Worm (Caenorhabditis elegans) whole organism, L2 larva: ENCODE data around the gene str-125.

Experiments used
- C34F6.9 ChIP-seq: fragments of 150-350 bp; optimal IDR thresholded peaks from 2 replicates; lab custom pipeline; 2014; ENCODE audit warnings: missing biosample characterization, missing genetic modification characterization
- F13H6.1 ChIP-seq: sonication (generic microtip); optimal IDR thresholded peaks from 2 replicates; lab custom pipeline; 2016; ENCODE audit warnings: missing genetic modification characterization, missing compliant biosample characterization
- R02D3.7 ChIP-seq: fragments of 150-350 bp; optimal IDR thresholded peaks from 2 replicates; lab custom pipeline; 2014; ENCODE audit warnings: missing biosample characterization, missing genetic modification characterization
- Y55F3AM.14 ChIP-seq: fragments of 200-800 bp; sonication (Bioruptor generic); optimal IDR thresholded peaks from 2 replicates; lab custom pipeline; 2018; ENCODE audit warnings: mild to moderate bottlenecking, missing genetic modification characterization, missing compliant biosample characterization
- aly-2 ChIP-seq: fragments of 150-350 bp; optimal IDR thresholded peaks from 2 replicates; lab custom pipeline; 2014; ENCODE audit warnings: missing biosample characterization, missing genetic modification characterization
- blmp-1 ChIP-seq: sonication (generic microtip); optimal IDR thresholded peaks from 2 replicates; lab custom pipeline; 2017; ENCODE audit warnings: missing genetic modification characterization, mild to moderate bottlenecking, missing compliant biosample characterization, antibody characterized with exemption, moderate library complexity; ENCODE audit not compliant: insufficient read depth
- ceh-16 ChIP-seq: fragments of 150-350 bp; optimal IDR thresholded peaks from 2 replicates; lab custom pipeline; 2014; ENCODE audit warnings: missing biosample characterization, missing genetic modification characterization
- ceh-82 ChIP-seq: fragments of 150-350 bp; optimal IDR thresholded peaks from 2 replicates; lab custom pipeline; 2014; ENCODE audit warnings: missing biosample characterization, missing genetic modification characterization
- crh-2 ChIP-seq: sonication (generic microtip); optimal IDR thresholded peaks from 2 replicates; lab custom pipeline; 2017; ENCODE audit warnings: missing biosample characterization, missing genetic modification characterization
- elt-1 ChIP-seq: fragments of 150-350 bp; optimal IDR thresholded peaks from 2 replicates; lab custom pipeline; 2014; ENCODE audit warnings: missing biosample characterization, missing genetic modification characterization
- elt-3 ChIP-seq: sonication (generic microtip); optimal IDR thresholded peaks from 2 replicates; lab custom pipeline; 2017; ENCODE audit warnings: missing biosample characterization, missing genetic modification characterization
- fos-1 ChIP-seq: fragments of 150-350 bp; optimal IDR thresholded peaks from 2 replicates; lab custom pipeline; 2014; ENCODE audit warnings: missing biosample characterization, missing genetic modification characterization
- lin-11 ChIP-seq: fragments of 150-350 bp; sonication (generic microtip); optimal IDR thresholded peaks from 2 replicates; lab custom pipeline; 2014; ENCODE audit warnings: missing biosample characterization, missing genetic modification characterization, inconsistent platforms, mixed read lengths
- lin-13 ChIP-seq: fragments of 150-350 bp; optimal IDR thresholded peaks from 2 replicates; lab custom pipeline; 2014; ENCODE audit warnings: missing biosample characterization, missing genetic modification reagents, missing genetic modification characterization
- lsy-2 ChIP-seq, 2 experiments: fragments of 150-350 bp in 1 of 2; sonication (generic microtip) in 1 of 2; optimal IDR thresholded peaks; 2 replicates each; lab custom pipeline; 2014 to 2017; ENCODE audit warnings: missing biosample characterization in 2 of 2, missing genetic modification characterization in 2 of 2
- mab-5 ChIP-seq: fragments of 150-350 bp; optimal IDR thresholded peaks from 2 replicates; lab custom pipeline; 2014; ENCODE audit warnings: missing biosample characterization, missing genetic modification characterization
- mbf-1 ChIP-seq: sonication (generic microtip); optimal IDR thresholded peaks from 2 replicates; lab custom pipeline; 2017; ENCODE audit warnings: missing biosample characterization, missing genetic modification characterization
- mdl-1 ChIP-seq, 2 experiments: fragments of 150-350 bp in 1 of 2; sonication (generic microtip) in 1 of 2; optimal IDR thresholded peaks; 2 replicates each; lab custom pipeline; 2017; ENCODE audit warnings: missing biosample characterization in 2 of 2, missing genetic modification characterization in 2 of 2
- nhr-12 ChIP-seq: fragments of 150-350 bp; optimal IDR thresholded peaks from 2 replicates; lab custom pipeline; 2014; ENCODE audit warnings: missing biosample characterization, missing genetic modification characterization
- nhr-129 ChIP-seq: fragments of 150-350 bp; optimal IDR thresholded peaks from 2 replicates; lab custom pipeline; 2014; ENCODE audit warnings: missing biosample characterization, missing genetic modification characterization
- nhr-21 ChIP-seq: fragments of 150-350 bp; optimal IDR thresholded peaks from 2 replicates; lab custom pipeline; 2014; ENCODE audit warnings: missing biosample characterization, missing genetic modification characterization
- nhr-23 ChIP-seq: fragments of 150-350 bp; optimal IDR thresholded peaks from 2 replicates; lab custom pipeline; 2014; ENCODE audit warnings: missing biosample characterization, missing genetic modification reagents, missing genetic modification characterization
- nhr-237 ChIP-seq: fragments of 150-350 bp; optimal IDR thresholded peaks from 2 replicates; lab custom pipeline; 2014; ENCODE audit warnings: missing biosample characterization, missing genetic modification characterization
- nhr-25 ChIP-seq: fragments of 150-350 bp; sonication (generic microtip); optimal IDR thresholded peaks from 3 replicates; lab custom pipeline; 2014; ENCODE audit warnings: missing biosample characterization, missing genetic modification characterization
- peb-1 ChIP-seq: fragments of 150-350 bp; optimal IDR thresholded peaks from 2 replicates; lab custom pipeline; 2014; ENCODE audit warnings: missing biosample characterization, missing genetic modification characterization
- skn-1 ChIP-seq: sonication (generic microtip); optimal IDR thresholded peaks from 2 replicates; lab custom pipeline; 2017; ENCODE audit warnings: missing biosample characterization, missing genetic modification characterization
- sma-3 ChIP-seq: sonication (generic microtip); optimal IDR thresholded peaks from 2 replicates; lab custom pipeline; 2016; ENCODE audit warnings: missing genetic modification reagents, missing genetic modification characterization, missing compliant biosample characterization
- sma-9 ChIP-seq, 2 experiments: fragments of 150-350 bp in 1 of 2; sonication (generic microtip) in 1 of 2; optimal IDR thresholded peaks; 2 replicates each; lab custom pipeline; 2014 to 2016; ENCODE audit warnings: missing genetic modification characterization in 2 of 2, mild to moderate bottlenecking in 1 of 2, missing biosample characterization in 1 of 2, missing compliant biosample characterization in 1 of 2, missing genetic modification reagents in 1 of 2, moderate library complexity in 1 of 2
- snpc-4 ChIP-seq: fragments of 150-350 bp; optimal IDR thresholded peaks from 2 replicates; lab custom pipeline; 2014; ENCODE audit warnings: missing biosample characterization, missing genetic modification characterization
- unc-55 ChIP-seq: fragments of 150-350 bp; sonication (generic microtip); optimal IDR thresholded peaks from 3 replicates; lab custom pipeline; 2014; ENCODE audit warnings: missing biosample characterization, missing genetic modification reagents, missing genetic modification characterization
- zag-1 ChIP-seq: fragments of 150-350 bp; optimal IDR thresholded peaks from 2 replicates; lab custom pipeline; 2014; ENCODE audit warnings: missing biosample characterization, missing genetic modification characterization
- ztf-11 ChIP-seq: sonication (generic microtip); optimal IDR thresholded peaks from 2 replicates; lab custom pipeline; 2017; ENCODE audit warnings: missing biosample characterization, missing genetic modification characterization
- ztf-4 ChIP-seq: fragments of 150-350 bp; optimal IDR thresholded peaks from 2 replicates; lab custom pipeline; 2014; ENCODE audit warnings: missing biosample characterization, missing genetic modification characterization

str-125 gene

DNA sequence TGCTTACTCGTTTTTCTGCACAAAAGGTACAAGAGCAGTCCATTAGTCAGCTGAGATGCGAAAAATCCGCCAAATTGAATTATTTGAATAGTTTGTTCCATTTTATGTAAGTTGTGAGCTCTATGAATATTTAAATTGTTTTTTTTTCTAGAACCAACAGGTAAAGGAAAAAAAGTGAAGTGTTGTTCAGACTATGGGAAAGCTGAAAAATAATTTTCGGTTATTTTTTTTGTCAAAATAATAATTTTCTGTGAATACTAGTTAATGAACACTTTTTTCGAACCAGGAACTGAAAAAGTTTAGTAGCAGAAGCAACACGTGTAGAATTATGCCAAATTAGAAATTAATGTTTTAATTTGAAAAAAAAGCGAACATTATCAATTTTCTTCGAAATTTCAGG lies at the start of gene str-125:
str-125 (minus strand) TSS at position 101 of the 400 bp plus-strand sequence.
- no peak for TF ChIP-seq blmp-1
- no peak for TF ChIP-seq C34F6.9
- no peak for TF ChIP-seq elt-3
- TF ChIP-seq ztf-4 (tag; lab: Kevin White, UChicago), result no peak
- TF ChIP-seq lin-11 (tag; lab: Kevin White, UChicago), result no peak
- no peak for TF ChIP-seq ceh-82
- TF ChIP-seq skn-1 (tag; lab: Kevin White, UChicago), result no peak
- TF ChIP-seq lsy-2 (tag; optimal IDR thresholded peaks at IDR 0.05; lab: Kevin White, UChicago), result no peak
- TF ChIP-seq nhr-21 (tag; lab: Kevin White, UChicago), result no peak

DNA sequence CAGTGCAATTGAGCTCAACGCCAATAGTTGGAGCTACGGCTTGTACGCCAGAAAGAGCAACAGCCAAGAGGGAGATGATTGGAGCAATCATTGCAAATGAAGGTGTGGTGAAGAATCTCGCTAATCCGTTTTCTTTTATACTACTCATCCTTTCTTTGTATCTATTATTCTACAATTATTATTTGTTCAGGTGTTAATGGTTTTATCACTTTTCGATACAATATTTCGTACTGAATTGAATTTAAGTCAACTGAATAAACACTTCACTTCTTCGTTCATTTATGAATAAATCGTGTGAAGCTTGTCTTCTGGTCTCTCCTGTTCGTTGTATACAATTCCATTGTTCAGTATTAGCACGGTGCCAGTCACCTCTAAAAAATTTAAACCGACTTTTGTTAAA lies 32.5 kb upstream of the str-125 start, which contains the start of gene ZK218.11:
ZK218.11 (minus strand) TSS at position 101 of the 400 bp plus-strand sequence.
- TF ChIP-seq skn-1 (tag; lab: Kevin White, UChicago), result no peak
- TF ChIP-seq nhr-129 (tag; lab: Kevin White, UChicago), result no peak
- TF ChIP-seq blmp-1, result no peak
- TF ChIP-seq lin-11 (tag; lab: Kevin White, UChicago), result no peak
- TF ChIP-seq mab-5, result no peak
- no peak for TF ChIP-seq sma-9 (GFP tag; optimal IDR thresholded peaks at IDR 0.05; lab: Kevin White, UChicago)
- no peak for TF ChIP-seq sma-9 (tag; optimal IDR thresholded peaks at IDR 0.05; lab: Kevin White, UChicago)
- TF ChIP-seq lin-13 (GFP tag; lab: Kevin White, UChicago), result no peak
- TF ChIP-seq sma-3 (GFP tag; lab: Kevin White, UChicago), result no peak
- TF ChIP-seq ztf-11, result no peak
- TF ChIP-seq elt-3, result no peak
- TF ChIP-seq mdl-1 (tag; optimal IDR thresholded peaks at IDR 0.05; lab: Kevin White, UChicago), result no peak
- TF ChIP-seq elt-1 (tag; lab: Kevin White, UChicago), result no peak
- no peak for TF ChIP-seq crh-2 (tag; lab: Kevin White, UChicago)
- TF ChIP-seq nhr-12 (tag; lab: Kevin White, UChicago), result no peak
- no peak for TF ChIP-seq fos-1 (tag; lab: Kevin White, UChicago)
- TF ChIP-seq aly-2 (tag; lab: Kevin White, UChicago), result no peak
- no peak for TF ChIP-seq ceh-16 (tag; lab: Kevin White, UChicago)
- no peak for TF ChIP-seq nhr-25
- TF ChIP-seq zag-1 (tag; lab: Kevin White, UChicago), result no peak

DNA sequence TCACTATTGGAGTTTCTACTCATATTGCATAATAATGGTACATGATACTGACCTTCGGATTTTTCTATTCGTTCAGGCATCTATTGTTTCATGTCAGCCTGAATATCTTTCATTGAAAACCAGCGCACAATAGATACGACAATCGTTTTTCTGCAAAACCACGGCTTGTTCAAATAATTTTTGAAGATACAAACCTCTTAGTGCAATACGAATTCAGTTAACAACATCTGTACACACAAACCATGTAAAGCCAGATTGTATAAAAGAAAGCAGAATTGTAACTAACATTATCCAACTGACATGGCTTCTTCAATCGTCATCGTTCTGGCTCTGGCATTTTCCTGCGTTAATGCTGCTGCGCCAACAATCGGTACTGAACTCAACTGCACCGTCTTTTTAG lies 29.7 kb upstream of the str-125 start, which contains the start of gene ZK218.7:
ZK218.7 (plus strand) TSS at position 301 of the 400 bp plus-strand sequence.
- no peak for TF ChIP-seq nhr-237 (tag; lab: Kevin White, UChicago)
- TF ChIP-seq aly-2 (tag; lab: Kevin White, UChicago), result no peak
- no peak for TF ChIP-seq ztf-4 (tag; lab: Kevin White, UChicago)
- TF ChIP-seq snpc-4 (tag; lab: Kevin White, UChicago), result no peak
- TF ChIP-seq mdl-1 (tag; optimal IDR thresholded peaks at IDR 0.05; lab: Kevin White, UChicago), result no peak
- TF ChIP-seq ceh-16 (tag; lab: Kevin White, UChicago), result no peak
- no peak for TF ChIP-seq R02D3.7 (tag; lab: Kevin White, UChicago)
- TF ChIP-seq nhr-21 (tag; lab: Kevin White, UChicago), result no peak
- TF ChIP-seq nhr-12 (tag; lab: Kevin White, UChicago), result no peak
- TF ChIP-seq unc-55 (GFP tag; lab: Kevin White, UChicago), result no peak
- no peak for TF ChIP-seq lsy-2 (tag; optimal IDR thresholded peaks at IDR 0.05; lab: Kevin White, UChicago)
- no peak for TF ChIP-seq F13H6.1 (tag; lab: Kevin White, UChicago)
- no peak for TF ChIP-seq mbf-1 (tag; lab: Kevin White, UChicago)
- no peak for TF ChIP-seq nhr-23 (tag; lab: Kevin White, UChicago)
- no peak for TF ChIP-seq Y55F3AM.14
- TF ChIP-seq, all 48 proteins: peak for 0

DNA sequence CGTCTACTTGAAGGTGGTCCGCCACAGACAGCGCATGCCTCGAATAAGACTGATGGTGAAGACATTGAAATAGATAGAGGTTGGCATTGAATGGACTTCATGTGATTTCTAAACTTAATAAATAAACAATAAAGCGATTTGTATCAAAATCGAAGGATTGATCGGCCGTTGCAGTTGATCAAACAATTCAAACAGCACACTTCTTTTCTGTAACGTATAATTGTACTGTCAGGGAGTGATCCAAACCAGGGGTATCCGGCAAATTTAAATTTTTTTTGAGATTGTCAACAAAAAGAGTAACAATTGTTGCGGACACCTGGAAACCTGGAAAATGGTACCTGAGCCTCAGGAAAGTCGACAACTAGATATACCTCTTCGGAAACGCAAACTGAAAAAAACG lies 28.7 kb upstream of the str-125 start, which contains the start of gene nhr-248:
nhr-248 (minus strand) TSS at position 101 of the 400 bp plus-strand sequence.
- no peak for TF ChIP-seq peb-1 (tag; lab: Kevin White, UChicago)
- no peak for TF ChIP-seq aly-2 (tag; lab: Kevin White, UChicago)

DNA sequence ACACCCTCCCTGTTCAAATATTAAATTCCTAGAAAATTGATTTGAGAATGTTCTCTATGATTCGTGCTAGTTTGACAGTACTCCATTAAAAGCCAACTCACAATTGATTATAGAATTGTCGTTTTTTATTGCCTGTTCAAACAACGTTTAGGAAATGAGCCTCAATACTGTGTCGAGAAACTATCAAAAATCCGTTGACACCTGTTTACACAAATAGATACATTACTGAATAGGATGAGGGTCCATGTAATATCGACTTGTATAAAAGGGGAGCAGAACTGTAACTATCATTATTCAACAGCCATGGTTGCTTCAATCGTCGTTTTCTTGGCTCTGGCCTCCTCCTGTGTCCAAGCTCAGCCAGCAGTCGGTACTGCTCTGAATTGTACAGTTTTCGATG lies 25.0 kb upstream of the str-125 start, which contains the start of gene ZK218.5:
ZK218.5 (plus strand) TSS at position 301 of the 400 bp plus-strand sequence.
- TF ChIP-seq unc-55 (GFP tag; lab: Kevin White, UChicago) (no peak), lin-13 (GFP tag; lab: Kevin White, UChicago) (no peak), R02D3.7 (tag; lab: Kevin White, UChicago) (no peak)
